Worm (Caenorhabditis elegans): ENCODE data around the gene serp-1.1.

The serp-1.1 gene

ce11 chrX:15865868-15866555, 24.6 kb downstream of the serp-1.1 start, which contains the start of the genes csb-1 and F53H4.4 (continued):
- TF ChIP-seq F23B12.7 (tag; optimal IDR thresholded peaks at IDR 0.05; ENCODE audit: insufficient read depth): peak; percentile 66
- TF ChIP-seq madf-8 (GFP tag; conservative IDR thresholded peaks at IDR 0.05): no peak
- no peak for TF ChIP-seq C17E4.6 (GFP tag; IDR thresholded peaks at IDR 0.05)
- TF ChIP-seq Y53F4B.3 (GFP tag; IDR thresholded peaks at IDR 0.05): no peak
- TF ChIP-seq zim-3 (tag; optimal IDR thresholded peaks at IDR 0.05): no peak
- TF ChIP-seq ceh-40 (GFP tag; IDR thresholded peaks at IDR 0.05): no peak
- peak; percentile 43 for TF ChIP-seq ceh-27 (GFP tag; optimal IDR thresholded peaks at IDR 0.05)
- TF ChIP-seq F55B11.4 (tag; optimal IDR thresholded peaks at IDR 0.05; ENCODE audit: borderline replicate concordance, insufficient read depth): no peak
- no peak for TF ChIP-seq egl-44 (GFP tag; IDR thresholded peaks at IDR 0.05)
- TF ChIP-seq hrde-1 (tag; optimal IDR thresholded peaks at IDR 0.05; ENCODE audit: borderline replicate concordance): no peak
- no peak for TF ChIP-seq ztf-22 (GFP tag; optimal IDR thresholded peaks at IDR 0.05)
- no peak for TF ChIP-seq him-1 (tag; optimal IDR thresholded peaks at IDR 0.05)
- TF ChIP-seq ztf-3 (GFP tag; optimal IDR thresholded peaks at IDR 0.05): no peak
- TF ChIP-seq nhr-80 (tag; optimal IDR thresholded peaks at IDR 0.05): peak; percentile 58
- TF ChIP-seq dox-1 (GFP tag; IDR thresholded peaks at IDR 0.05): peak; percentile 83
- peak; percentile 73 for TF ChIP-seq ZK185.1 (tag; optimal IDR thresholded peaks at IDR 0.05; ENCODE audit: poor library complexity, severe bottlenecking)
- no peak for TF ChIP-seq T26A5.8 (tag; optimal IDR thresholded peaks at IDR 0.05)
- no peak for TF ChIP-seq repo-1 (tag; optimal IDR thresholded peaks at IDR 0.05)
- TF ChIP-seq gei-17 (GFP tag; optimal IDR thresholded peaks at IDR 0.05): no peak
- TF ChIP-seq nhr-90 (tag; optimal IDR thresholded peaks at IDR 0.05): no peak
- no peak for TF ChIP-seq let-526 (GFP tag; IDR thresholded peaks at IDR 0.05)
- TF ChIP-seq lin-54 (GFP tag; optimal IDR thresholded peaks at IDR 0.05): no peak
- TF ChIP-seq F57A8.1 (GFP tag; optimal IDR thresholded peaks at IDR 0.05): no peak
- TF ChIP-seq unc-62 (GFP tag; optimal IDR thresholded peaks at IDR 0.05): no peak
- no peak for TF ChIP-seq F52B5.7 (tag; optimal IDR thresholded peaks at IDR 0.05)
- TF ChIP-seq egl-18 (GFP tag; IDR thresholded peaks at IDR 0.05): no peak
- TF ChIP-seq chd-7 (tag; optimal IDR thresholded peaks at IDR 0.05): no peak
- TF ChIP-seq mes-4 (tag; optimal IDR thresholded peaks at IDR 0.05): no peak
- TF ChIP-seq cebp-1 (GFP tag; IDR thresholded peaks at IDR 0.05): no peak
- TF ChIP-seq cebp-1 (tag; optimal IDR thresholded peaks at IDR 0.05): peak; percentile 58
- no peak for TF ChIP-seq lin-26 (GFP tag; IDR thresholded peaks at IDR 0.05)
- TF ChIP-seq ceh-100 (GFP tag; IDR thresholded peaks at IDR 0.05): no peak
- no peak for TF ChIP-seq xnd-1 (tag; optimal IDR thresholded peaks at IDR 0.05)
- TF ChIP-seq nfya-1 (tag; optimal IDR thresholded peaks at IDR 0.05; ENCODE audit: borderline replicate concordance, insufficient read depth): no peak
- TF ChIP-seq Y56A3A.18 (GFP tag; IDR thresholded peaks at IDR 0.05): no peak
- no peak for TF ChIP-seq B0336.3 (GFP tag; IDR thresholded peaks at IDR 0.05)
- no peak for TF ChIP-seq ama-1 (optimal IDR thresholded peaks at IDR 0.05)
- no peak for TF ChIP-seq ama-1 (GFP tag; optimal IDR thresholded peaks at IDR 0.05)
- no peak for TF ChIP-seq attf-3 (GFP tag; conservative IDR thresholded peaks at IDR 0.05)
- TF ChIP-seq lin-35 (GFP tag; optimal IDR thresholded peaks at IDR 0.05): peak in 1 of 3 experiments; percentile 46
- TF ChIP-seq lin-40 (tag; optimal IDR thresholded peaks at IDR 0.05): peak; percentile 55
- no peak for TF ChIP-seq unc-130 (GFP tag; optimal IDR thresholded peaks at IDR 0.05)
- TF ChIP-seq C06A6.2 (GFP tag; conservative IDR thresholded peaks at IDR 0.05): no peak
- TF ChIP-seq F57C9.4 (tag; optimal IDR thresholded peaks at IDR 0.05): no peak
- no peak for TF ChIP-seq snpc-4 (GFP tag; optimal IDR thresholded peaks at IDR 0.05)
- TF ChIP-seq snpc-4 (tag; optimal IDR thresholded peaks at IDR 0.05): peak in 3 of 4 experiments; percentile 35 to 48 (median 40)
- no peak for TF ChIP-seq B0019.2 (GFP tag; conservative IDR thresholded peaks at IDR 0.05)
- no peak for TF ChIP-seq hmg-1.2 (GFP tag; IDR thresholded peaks at IDR 0.05)
- no peak for TF ChIP-seq nhr-27 (tag; optimal IDR thresholded peaks at IDR 0.05)

All from whole organism, young adult.